Worm (Caenorhabditis elegans) whole organism, young adult: ENCODE measurements around the gene M04G7.2.

Experiments
- F23B12.7 ChIP-seq: sonication (generic microtip); optimal IDR thresholded peaks from 2 replicates; lab custom pipeline; 2017; ENCODE audit warnings: missing genetic modification characterization, mild to moderate bottlenecking, missing compliant biosample characterization, antibody characterized with exemption, moderate library complexity; ENCODE audit not compliant: insufficient read depth
- F52B5.7 ChIP-seq: sonication (generic microtip); optimal IDR thresholded peaks from 2 replicates; lab custom pipeline; 2016; ENCODE audit warnings: mild to moderate bottlenecking, missing genetic modification characterization, missing compliant biosample characterization
- F57C9.4 ChIP-seq: sonication (generic microtip); optimal IDR thresholded peaks from 2 replicates; lab custom pipeline; 2017; ENCODE audit warnings: mild to moderate bottlenecking, missing genetic modification characterization, missing compliant biosample characterization
- K11D2.4 ChIP-seq: fragments of 200-800 bp; sonication (Bioruptor generic); IDR thresholded peaks from 2 replicates; pipeline ENCODE4 v1.3.6; 2022; ENCODE audit warnings: missing genetic modification reagents, missing genetic modification characterization, missing compliant biosample characterization
- Y53G8AR.9 ChIP-seq: fragments of 200-800 bp; sonication (Bioruptor generic); conservative IDR thresholded peaks from 2 replicates; pipeline ENCODE4 v1.3.6; 2022; ENCODE audit warnings: missing genetic modification reagents, missing genetic modification characterization, missing compliant biosample characterization
- Y67H2A.10 ChIP-seq: fragments of 200-800 bp; sonication (Bioruptor generic); conservative IDR thresholded peaks from 2 replicates; pipeline ENCODE4 v1.3.6; 2022; ENCODE audit warnings: missing genetic modification reagents, missing genetic modification characterization, missing compliant biosample characterization
- Y79H2A.3 ChIP-seq: fragments of 200-800 bp; sonication (Bioruptor generic); conservative IDR thresholded peaks from 2 replicates; pipeline ENCODE4 v1.3.6; 2022; ENCODE audit warnings: missing genetic modification reagents, missing genetic modification characterization, missing compliant biosample characterization
- akir-1 ChIP-seq: fragments of 200-800 bp; sonication (Bioruptor generic); optimal IDR thresholded peaks from 2 replicates; lab custom pipeline; 2018; ENCODE audit warnings: mild to moderate bottlenecking, missing genetic modification characterization, moderate library complexity, missing compliant biosample characterization
- aptf-2 ChIP-seq: fragments of 200-800 bp; sonication (Bioruptor generic); conservative IDR thresholded peaks from 2 replicates; pipeline ENCODE4 v1.3.6; 2022; ENCODE audit warnings: missing genetic modification reagents, missing genetic modification characterization, missing compliant biosample characterization
- atf-7 ChIP-seq: sonication (generic microtip); optimal IDR thresholded peaks from 2 replicates; lab custom pipeline; 2017; ENCODE audit warnings: mild to moderate bottlenecking, missing genetic modification characterization, missing compliant biosample characterization
- athp-1 ChIP-seq: sonication (generic microtip); optimal IDR thresholded peaks from 2 replicates; lab custom pipeline; 2017; ENCODE audit warnings: mild to moderate bottlenecking, missing genetic modification characterization, missing compliant biosample characterization
- attf-5 ChIP-seq: fragments of 200-800 bp; sonication (Bioruptor generic); optimal IDR thresholded peaks from 2 replicates; lab custom pipeline; 2018; ENCODE audit warnings: mild to moderate bottlenecking, missing genetic modification characterization, missing compliant biosample characterization
- attf-6 ChIP-seq: fragments of 200-800 bp; sonication (Bioruptor generic); IDR thresholded peaks from 2 replicates; pipeline ENCODE4 v1.3.6; 2022; ENCODE audit warnings: missing genetic modification reagents, missing genetic modification characterization, missing compliant biosample characterization
- bed-2 ChIP-seq: fragments of 200-800 bp; sonication (Bioruptor generic); IDR thresholded peaks from 2 replicates; pipeline ENCODE4 v1.3.6; 2022; ENCODE audit warnings: missing genetic modification reagents, missing genetic modification characterization, missing compliant biosample characterization
- ccch-3 ChIP-seq: fragments of 200-800 bp; sonication (Bioruptor generic); optimal IDR thresholded peaks from 2 replicates; lab custom pipeline; 2018; ENCODE audit warnings: mild to moderate bottlenecking, missing genetic modification characterization, missing compliant biosample characterization
- ceh-27 ChIP-seq: fragments of 200-800 bp; sonication (Bioruptor generic); optimal IDR thresholded peaks from 2 replicates; lab custom pipeline; 2018; ENCODE audit warnings: mild to moderate bottlenecking, missing genetic modification characterization, moderate library complexity, missing compliant biosample characterization
- ceh-40 ChIP-seq: fragments of 200-800 bp; sonication (Bioruptor generic); IDR thresholded peaks from 2 replicates; pipeline ENCODE4 v1.3.6; 2022; ENCODE audit warnings: missing genetic modification characterization, missing compliant biosample characterization
- dox-1 ChIP-seq: fragments of 200-800 bp; sonication (Bioruptor generic); IDR thresholded peaks from 2 replicates; pipeline ENCODE4 v1.3.6; 2022; ENCODE audit warnings: missing genetic modification reagents, missing genetic modification characterization, missing compliant biosample characterization
- egl-18 ChIP-seq: fragments of 200-800 bp; sonication (Bioruptor generic); IDR thresholded peaks from 2 replicates; pipeline ENCODE4 v1.3.6; 2022; ENCODE audit warnings: missing genetic modification reagents, missing genetic modification characterization, missing compliant biosample characterization
- egl-44 ChIP-seq: fragments of 200-800 bp; sonication (Bioruptor generic); IDR thresholded peaks from 2 replicates; pipeline ENCODE4 v1.3.6; 2022; ENCODE audit warnings: missing genetic modification reagents, missing genetic modification characterization, missing compliant biosample characterization
- ekl-4 ChIP-seq: fragments of 200-800 bp; sonication (Bioruptor generic); IDR thresholded peaks from 2 replicates; pipeline ENCODE4 v1.3.6; 2022; ENCODE audit warnings: missing genetic modification reagents, missing genetic modification characterization, missing compliant biosample characterization
- ets-4 ChIP-seq: fragments of 200-800 bp; sonication (Bioruptor generic); optimal IDR thresholded peaks from 2 replicates; lab custom pipeline; 2018; ENCODE audit warnings: mild to moderate bottlenecking, missing genetic modification characterization, missing compliant biosample characterization
- hlh-12 ChIP-seq: sonication (generic microtip); optimal IDR thresholded peaks from 2 replicates; lab custom pipeline; 2016; ENCODE audit warnings: missing genetic modification characterization, missing compliant biosample characterization
- hrde-1 ChIP-seq: sonication (generic microtip); optimal IDR thresholded peaks from 2 replicates; lab custom pipeline; 2016; ENCODE audit warnings: missing genetic modification characterization, mild to moderate bottlenecking, missing compliant biosample characterization, moderate library complexity, missing genotype, missing genetic modification reagents, borderline replicate concordance
- let-526 ChIP-seq: fragments of 200-800 bp; sonication (Bioruptor generic); IDR thresholded peaks from 2 replicates; pipeline ENCODE4 v1.3.6; 2022; ENCODE audit warnings: missing genetic modification reagents, missing genetic modification characterization, missing compliant biosample characterization
- let-607 ChIP-seq, 2 experiments: fragments of 200-800 bp in 1 of 2; sonication (Bioruptor generic) in 1 of 2; sonication (generic microtip) in 1 of 2; optimal IDR thresholded peaks; 2 replicates each; lab custom pipeline; 2016 to 2018; ENCODE audit warnings: mild to moderate bottlenecking in 2 of 2, missing compliant biosample characterization in 2 of 2, missing genetic modification characterization in 2 of 2, moderate library complexity in 2 of 2, missing genotype in 1 of 2
- lin-26 ChIP-seq: fragments of 200-800 bp; sonication (Bioruptor generic); IDR thresholded peaks from 2 replicates; pipeline ENCODE4 v1.3.6; 2022; ENCODE audit warnings: missing genetic modification reagents, missing genetic modification characterization, missing compliant biosample characterization
- lin-40 ChIP-seq: sonication (generic microtip); optimal IDR thresholded peaks from 2 replicates; lab custom pipeline; 2016; ENCODE audit warnings: missing genetic modification characterization, mild to moderate bottlenecking, missing compliant biosample characterization, missing genotype, missing genetic modification reagents
- madf-3 ChIP-seq: fragments of 200-800 bp; sonication (Bioruptor generic); IDR thresholded peaks from 2 replicates; pipeline ENCODE4 v1.3.6; 2022; ENCODE audit warnings: missing genetic modification reagents, missing genetic modification characterization, missing compliant biosample characterization
- nfya-2 ChIP-seq: fragments of 200-800 bp; sonication (Bioruptor generic); IDR thresholded peaks from 2 replicates; pipeline ENCODE4 v1.3.6; 2022; ENCODE audit warnings: missing genetic modification reagents, missing genetic modification characterization, missing compliant biosample characterization
- nhr-120 ChIP-seq: fragments of 200-800 bp; sonication (Bioruptor generic); IDR thresholded peaks from 2 replicates; pipeline ENCODE4 v1.3.6; 2022; ENCODE audit warnings: missing genetic modification characterization, missing compliant biosample characterization
- nhr-27 ChIP-seq: fragments of 200-800 bp; sonication (Bioruptor generic); optimal IDR thresholded peaks from 2 replicates; lab custom pipeline; 2018; ENCODE audit warnings: mild to moderate bottlenecking, missing genetic modification characterization, moderate library complexity, missing compliant biosample characterization
- nhr-80 ChIP-seq: sonication (generic microtip); optimal IDR thresholded peaks from 2 replicates; lab custom pipeline; 2016; ENCODE audit warnings: missing genetic modification characterization, missing compliant biosample characterization
- pha-4 ChIP-seq: fragments of 150-350 bp; sonication (generic microtip); optimal IDR thresholded peaks from 2 replicates; lab custom pipeline; 2014; ENCODE audit warnings: missing biosample characterization, missing genetic modification reagents, missing genetic modification characterization
- repo-1 ChIP-seq: sonication (generic microtip); optimal IDR thresholded peaks from 2 replicates; lab custom pipeline; 2017; ENCODE audit warnings: mild to moderate bottlenecking, missing genetic modification characterization, missing compliant biosample characterization
- tbp1 ChIP-seq: fragments of 200-800 bp; sonication (Bioruptor generic); optimal IDR thresholded peaks from 2 replicates; lab custom pipeline; 2018; ENCODE audit warnings: mild to moderate bottlenecking, missing genetic modification characterization, missing compliant biosample characterization
- tbx-9 ChIP-seq: sonication (generic microtip); optimal IDR thresholded peaks from 2 replicates; lab custom pipeline; 2016; ENCODE audit warnings: borderline replicate concordance, missing genetic modification characterization, inconsistent platforms, missing compliant biosample characterization
- tlf-1 ChIP-seq: fragments of 200-800 bp; sonication (Bioruptor generic); optimal IDR thresholded peaks from 2 replicates; lab custom pipeline; 2018; ENCODE audit warnings: mild to moderate bottlenecking, missing genetic modification characterization, missing compliant biosample characterization
- unc-62 ChIP-seq: fragments of 150-350 bp; optimal IDR thresholded peaks from 2 replicates; lab custom pipeline; 2014; ENCODE audit warnings: missing biosample characterization, missing genetic modification reagents, missing genetic modification characterization
- zfh-2 ChIP-seq: fragments of 200-800 bp; sonication (Bioruptor generic); conservative IDR thresholded peaks from 2 replicates; pipeline ENCODE4 v1.3.6; 2022; ENCODE audit warnings: missing genetic modification reagents, missing genetic modification characterization, missing compliant biosample characterization
- zim-3 ChIP-seq: sonication (generic microtip); optimal IDR thresholded peaks from 2 replicates; lab custom pipeline; 2017; ENCODE audit warnings: mild to moderate bottlenecking, missing genetic modification characterization, moderate library complexity, missing compliant biosample characterization
- ztf-22 ChIP-seq: fragments of 200-800 bp; sonication (Bioruptor generic); optimal IDR thresholded peaks from 2 replicates; lab custom pipeline; 2018; ENCODE audit warnings: mild to moderate bottlenecking, missing genetic modification characterization, moderate library complexity, missing compliant biosample characterization
- ztf-26 ChIP-seq: sonication (generic microtip); optimal IDR thresholded peaks from 2 replicates; lab custom pipeline; 2017; ENCODE audit warnings: missing genetic modification characterization, missing compliant biosample characterization

M04G7.2 gene

DNA sequence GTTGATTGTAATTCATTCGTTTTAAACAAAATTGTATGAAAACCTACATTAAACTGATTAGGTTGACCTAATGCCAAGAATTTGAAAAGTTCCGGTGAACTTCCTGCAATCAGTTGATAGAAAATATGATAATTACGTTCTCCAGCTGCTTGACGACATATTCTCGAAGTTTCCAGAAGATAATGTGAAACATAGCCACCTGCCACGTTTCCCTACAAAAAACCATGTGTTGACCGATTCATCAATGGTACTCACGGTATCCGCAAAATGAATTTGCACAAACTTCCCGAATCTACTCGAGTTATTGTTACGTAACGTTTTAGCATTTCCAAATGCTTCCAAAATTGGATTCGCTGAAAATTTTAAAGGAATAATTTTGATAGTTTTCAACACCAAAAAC lies 22.4 kb downstream of the M04G7.2 start:
- TF ChIP-seq pha-4 (tag; lab: Kevin White, UChicago), result no peak

ce11 chrIV:428869-429268 lies 32.0 kb downstream of the M04G7.2 start, which contains the start of gene Y66H1A.5:
Gene Y66H1A.5 (minus strand): TSS chrIV:429133.
- no peak for TF ChIP-seq bed-2 (GFP tag; lab: Robert Waterston, UW)
- TF ChIP-seq tbx-9 (tag; lab: Kevin White, UChicago), result no peak
- TF ChIP-seq nhr-120 (GFP tag; lab: Robert Waterston, UW), result no peak
- no peak for TF ChIP-seq lin-40
- no peak for TF ChIP-seq tbp1
- TF ChIP-seq nhr-80 (tag; lab: Kevin White, UChicago), result peak; percentile 50
- TF ChIP-seq unc-62 (GFP tag; lab: Kevin White, UChicago), result no peak
- TF ChIP-seq F57C9.4 (tag; lab: Kevin White, UChicago), result no peak
- TF ChIP-seq let-607 (tag; optimal IDR thresholded peaks at IDR 0.05; lab: Kevin White, UChicago), result peak in 1 of 2 experiments; percentile 16
- no peak for TF ChIP-seq repo-1 (tag; lab: Kevin White, UChicago)
- no peak for TF ChIP-seq ceh-27 (GFP tag; lab: Kevin White, UChicago)
- TF ChIP-seq madf-3 (GFP tag; lab: Robert Waterston, UW), result 0 out of 2 replicates have a peak, but pooled peaks have one; percentile 53
- TF ChIP-seq ztf-26 (tag; lab: Kevin White, UChicago), result no peak
- TF ChIP-seq tlf-1 (GFP tag; lab: Kevin White, UChicago), result peak; percentile 37
- no peak for TF ChIP-seq Y67H2A.10 (GFP tag; lab: Robert Waterston, UW)
- no peak for TF ChIP-seq Y79H2A.3 (GFP tag; lab: Robert Waterston, UW)
- no peak for TF ChIP-seq aptf-2 (GFP tag; lab: Robert Waterston, UW)

ce11 chrIV:427100-427908 lies 33.5 kb downstream of the M04G7.2 start:
- TF ChIP-seq unc-62 (GFP tag; lab: Kevin White, UChicago), result no peak
- TF ChIP-seq nfya-2 (GFP tag; lab: Robert Waterston, UW), result peak; percentile 59; the same call in 1 of the 2 replicates
- TF ChIP-seq dox-1 (GFP tag; lab: Robert Waterston, UW), result no peak
- peak; percentile 17 for TF ChIP-seq athp-1 (tag; lab: Kevin White, UChicago)
- 0 out of 2 replicates have a peak, but pooled peaks have one; percentile 53 for TF ChIP-seq attf-6 (GFP tag; lab: Robert Waterston, UW)
- no peak for TF ChIP-seq F52B5.7
- no peak for TF ChIP-seq attf-5 (GFP tag; lab: Kevin White, UChicago)
- TF ChIP-seq ceh-40, result no peak
- TF ChIP-seq Y53G8AR.9, result peak; percentile 39
- TF ChIP-seq bed-2 (GFP tag; lab: Robert Waterston, UW), result no peak
- no peak for TF ChIP-seq hlh-12 (tag; lab: Kevin White, UChicago)
- TF ChIP-seq K11D2.4 (GFP tag; lab: Robert Waterston, UW), result no peak
- TF ChIP-seq ccch-3 (GFP tag; lab: Kevin White, UChicago), result no peak
- no peak for TF ChIP-seq F23B12.7 (tag; lab: Kevin White, UChicago)
- TF ChIP-seq ztf-22 (GFP tag; lab: Kevin White, UChicago), result no peak
- peak; percentile 57; the same call in 1 of the 2 replicates for TF ChIP-seq egl-44 (GFP tag; lab: Robert Waterston, UW)
- TF ChIP-seq madf-3 (GFP tag; lab: Robert Waterston, UW), result peak; percentile 66; the same call in 1 of the 2 replicates
- TF ChIP-seq zim-3 (tag; lab: Kevin White, UChicago), result peak; percentile 69
- TF ChIP-seq akir-1 (GFP tag; lab: Kevin White, UChicago), result no peak
- peak; percentile 17 for TF ChIP-seq atf-7 (tag; lab: Kevin White, UChicago)
- TF ChIP-seq zfh-2 (GFP tag; lab: Robert Waterston, UW), result no peak
- peak; percentile 77 for TF ChIP-seq hrde-1 (tag; lab: Kevin White, UChicago)
- peak; percentile 67; the same call in 1 of the 2 replicates for TF ChIP-seq ekl-4 (GFP tag; lab: Robert Waterston, UW)
- TF ChIP-seq ets-4 (GFP tag; lab: Kevin White, UChicago), result no peak
- TF ChIP-seq lin-26, result peak; percentile 65; the same call in 1 of the 2 replicates
- no peak for TF ChIP-seq let-526
- TF ChIP-seq egl-18 (GFP tag; lab: Robert Waterston, UW), result no peak
- no peak for TF ChIP-seq nhr-27 (tag; lab: Kevin White, UChicago)
